Worm (Caenorhabditis elegans) whole organism, L3 larva: ENCODE data around the gene Y51H4A.1.

Experiments used
- R02D3.7 ChIP-seq: fragments of 150-350 bp; optimal IDR thresholded peaks from 2 replicates; lab custom pipeline; 2014; ENCODE audit warnings: missing biosample characterization, missing genetic modification characterization
- ZK546.5 ChIP-seq: sonication (generic microtip); optimal IDR thresholded peaks from 2 replicates; lab custom pipeline; 2017; ENCODE audit warnings: missing biosample characterization, missing genetic modification characterization
- ama-1 ChIP-seq: fragments of 150-350 bp; optimal IDR thresholded peaks from 2 replicates; lab custom pipeline; 2018
- ceh-16 ChIP-seq: sonication (generic microtip); optimal IDR thresholded peaks from 2 replicates; lab custom pipeline; 2017; ENCODE audit warnings: missing biosample characterization, missing genetic modification characterization
- ceh-28 ChIP-seq: fragments of 150-350 bp; optimal IDR thresholded peaks from 2 replicates; lab custom pipeline; 2014; ENCODE audit warnings: missing biosample characterization, missing genetic modification reagents, missing genetic modification characterization
- ceh-82 ChIP-seq: fragments of 150-350 bp; optimal IDR thresholded peaks from 2 replicates; lab custom pipeline; 2014; ENCODE audit warnings: missing biosample characterization, missing genetic modification characterization
- ceh-9 ChIP-seq: sonication (generic microtip); optimal IDR thresholded peaks from 2 replicates; lab custom pipeline; 2018; ENCODE audit warnings: missing biosample characterization, missing genetic modification characterization
- daf-12 ChIP-seq: fragments of 150-350 bp; optimal IDR thresholded peaks from 2 replicates; lab custom pipeline; 2014; ENCODE audit warnings: missing biosample characterization, missing genetic modification reagents, missing genetic modification characterization
- egl-27 ChIP-seq: sonication (generic microtip); optimal IDR thresholded peaks from 4 replicates; lab custom pipeline; 2017; ENCODE audit warnings: missing biosample characterization, missing genetic modification reagents, missing genetic modification characterization
- egl-5 ChIP-seq: fragments of 150-350 bp; optimal IDR thresholded peaks from 2 replicates; lab custom pipeline; 2017; ENCODE audit warnings: missing biosample characterization, missing genetic modification reagents, missing genetic modification characterization, inconsistent platforms
- elt-2 ChIP-seq: sonication (generic microtip); optimal IDR thresholded peaks from 2 replicates; lab custom pipeline; 2016; ENCODE audit warnings: missing genetic modification reagents, mild to moderate bottlenecking, missing genetic modification characterization, missing compliant biosample characterization
- elt-3 ChIP-seq, 3 experiments: fragments of 150-350 bp in 1 of 3; sonication (generic microtip) in 2 of 3; optimal IDR thresholded peaks; 2 replicates in 2 of 3; 4 replicates in 1 of 3; lab custom pipeline; 2014 to 2017; ENCODE audit warnings: missing biosample characterization in 3 of 3, missing genetic modification characterization in 3 of 3
- eor-1 ChIP-seq, 2 experiments: fragments of 150-350 bp; optimal IDR thresholded peaks; 2 replicates each; lab custom pipeline; 2014 to 2018; ENCODE audit warnings: missing biosample characterization in 2 of 2, missing genetic modification characterization in 2 of 2
- fkh-10 ChIP-seq: sonication (generic microtip); optimal IDR thresholded peaks from 2 replicates; lab custom pipeline; 2017; ENCODE audit warnings: missing biosample characterization, missing genetic modification reagents, missing genetic modification characterization
- fkh-2 ChIP-seq: fragments of 150-350 bp; optimal IDR thresholded peaks from 2 replicates; lab custom pipeline; 2014; ENCODE audit warnings: missing biosample characterization, missing genetic modification reagents, missing genetic modification characterization
- fos-1 ChIP-seq: fragments of 150-350 bp; optimal IDR thresholded peaks from 2 replicates; lab custom pipeline; 2014; ENCODE audit warnings: missing biosample characterization, missing genetic modification characterization
- hmg-11 ChIP-seq: sonication (generic microtip); optimal IDR thresholded peaks from 2 replicates; lab custom pipeline; 2016; ENCODE audit warnings: missing genetic modification characterization, missing compliant biosample characterization
- jun-1 ChIP-seq: fragments of 150-350 bp; optimal IDR thresholded peaks from 2 replicates; lab custom pipeline; 2014; ENCODE audit warnings: missing biosample characterization, missing genetic modification reagents, missing genetic modification characterization
- lin-15B ChIP-seq: fragments of 150-350 bp; optimal IDR thresholded peaks from 2 replicates; lab custom pipeline; 2014; ENCODE audit warnings: missing biosample characterization, missing genetic modification characterization
- lin-39 ChIP-seq: fragments of 150-350 bp; optimal IDR thresholded peaks from 2 replicates; lab custom pipeline; 2018; ENCODE audit warnings: missing biosample characterization, missing genetic modification reagents, missing genetic modification characterization
- mdl-1 ChIP-seq: fragments of 150-350 bp; optimal IDR thresholded peaks from 2 replicates; lab custom pipeline; 2014; ENCODE audit warnings: missing biosample characterization, missing genetic modification characterization
- mml-1 ChIP-seq: fragments of 150-350 bp; sonication (generic microtip); optimal IDR thresholded peaks from 3 replicates; lab custom pipeline; 2014; ENCODE audit warnings: missing biosample characterization, missing genetic modification characterization
- nfya-1 ChIP-seq: sonication (generic microtip); optimal IDR thresholded peaks from 2 replicates; lab custom pipeline; 2017; ENCODE audit warnings: missing genetic modification characterization, mild to moderate bottlenecking, missing compliant biosample characterization, antibody characterized with exemption, moderate library complexity; ENCODE audit not compliant: insufficient read depth
- nhr-23 ChIP-seq: fragments of 150-350 bp; optimal IDR thresholded peaks from 2 replicates; lab custom pipeline; 2014; ENCODE audit warnings: missing biosample characterization, missing genetic modification reagents, missing genetic modification characterization
- nhr-237 ChIP-seq: fragments of 150-350 bp; optimal IDR thresholded peaks from 2 replicates; lab custom pipeline; 2014; ENCODE audit warnings: missing biosample characterization, missing genetic modification characterization
- nhr-25 ChIP-seq: sonication (generic microtip); optimal IDR thresholded peaks from 2 replicates; lab custom pipeline; 2017; ENCODE audit warnings: missing biosample characterization, missing genetic modification characterization
- nhr-67 ChIP-seq: fragments of 150-350 bp; optimal IDR thresholded peaks from 2 replicates; lab custom pipeline; 2014; ENCODE audit warnings: missing biosample characterization, missing genetic modification characterization
- nhr-77 ChIP-seq: fragments of 150-350 bp; optimal IDR thresholded peaks from 2 replicates; lab custom pipeline; 2014; ENCODE audit warnings: missing biosample characterization, missing genetic modification characterization
- pha-4 ChIP-seq: fragments of 150-350 bp; optimal IDR thresholded peaks from 2 replicates; lab custom pipeline; 2014; ENCODE audit warnings: missing biosample characterization, missing genetic modification reagents, missing genetic modification characterization
- pqm-1 ChIP-seq: fragments of 150-350 bp; optimal IDR thresholded peaks from 2 replicates; lab custom pipeline; 2017; ENCODE audit warnings: missing biosample characterization, missing genetic modification characterization, inconsistent platforms
- sea-2 ChIP-seq: fragments of 150-350 bp; sonication (generic microtip); optimal IDR thresholded peaks from 4 replicates; lab custom pipeline; 2014; ENCODE audit warnings: missing biosample characterization, missing genetic modification reagents, missing genetic modification characterization
- skn-1 ChIP-seq: fragments of 150-350 bp; optimal IDR thresholded peaks from 2 replicates; lab custom pipeline; 2014; ENCODE audit warnings: missing biosample characterization, missing genetic modification characterization
- tbx-2 ChIP-seq: sonication (generic microtip); optimal IDR thresholded peaks from 2 replicates; lab custom pipeline; 2016; ENCODE audit warnings: mild to moderate bottlenecking, missing genetic modification characterization, missing compliant biosample characterization
- unc-62 ChIP-seq: fragments of 150-350 bp; sonication (generic microtip); optimal IDR thresholded peaks from 4 replicates; lab custom pipeline; 2014; ENCODE audit warnings: missing biosample characterization, missing genetic modification reagents, missing genetic modification characterization
- ztf-4 ChIP-seq: fragments of 150-350 bp; optimal IDR thresholded peaks from 2 replicates; lab custom pipeline; 2014; ENCODE audit warnings: missing biosample characterization, missing genetic modification characterization

The Y51H4A.1 gene

ce11 chrIV:16489958-16490357, 12.9 kb upstream of the Y51H4A.1 start:
- TF ChIP-seq nhr-67: no peak
- TF ChIP-seq mml-1 (tag; lab: Kevin White, UChicago): no peak
- peak; percentile 88 for TF ChIP-seq nhr-25 (tag; lab: Kevin White, UChicago)
- peak; percentile 43 for TF ChIP-seq nfya-1 (tag; lab: Kevin White, UChicago)
- peak; percentile 57 for TF ChIP-seq egl-5
- TF ChIP-seq lin-39 (tag; lab: Kevin White, UChicago): peak; percentile 51
- no peak for TF ChIP-seq R02D3.7 (tag; lab: Kevin White, UChicago)
- TF ChIP-seq nhr-23: peak; percentile 66
- TF ChIP-seq eor-1 (tag; optimal IDR thresholded peaks at IDR 0.05; lab: Kevin White, UChicago): no peak
- peak; percentile 83 for TF ChIP-seq fos-1 (tag; lab: Kevin White, UChicago)
- TF ChIP-seq lin-15B: peak; percentile 1
- no peak for TF ChIP-seq tbx-2
- peak; percentile 63 for TF ChIP-seq pha-4 (tag; lab: Kevin White, UChicago)
- peak; percentile 76 for TF ChIP-seq elt-2
- TF ChIP-seq skn-1 (tag; lab: Kevin White, UChicago): peak; percentile 41
- TF ChIP-seq jun-1 (tag; lab: Kevin White, UChicago): peak; percentile 94
- TF ChIP-seq ztf-4 (tag; lab: Kevin White, UChicago): no peak
- no peak for TF ChIP-seq egl-27 (tag; lab: Kevin White, UChicago)
- TF ChIP-seq ceh-28 (tag; lab: Kevin White, UChicago): peak; percentile 75
- no peak for TF ChIP-seq unc-62
- TF ChIP-seq pqm-1: peak; percentile 70
- peak; percentile 55 for TF ChIP-seq hmg-11 (tag; lab: Kevin White, UChicago)
- TF ChIP-seq ama-1: peak; percentile 71
- no peak for TF ChIP-seq nhr-237 (tag; lab: Kevin White, UChicago)

DNA sequence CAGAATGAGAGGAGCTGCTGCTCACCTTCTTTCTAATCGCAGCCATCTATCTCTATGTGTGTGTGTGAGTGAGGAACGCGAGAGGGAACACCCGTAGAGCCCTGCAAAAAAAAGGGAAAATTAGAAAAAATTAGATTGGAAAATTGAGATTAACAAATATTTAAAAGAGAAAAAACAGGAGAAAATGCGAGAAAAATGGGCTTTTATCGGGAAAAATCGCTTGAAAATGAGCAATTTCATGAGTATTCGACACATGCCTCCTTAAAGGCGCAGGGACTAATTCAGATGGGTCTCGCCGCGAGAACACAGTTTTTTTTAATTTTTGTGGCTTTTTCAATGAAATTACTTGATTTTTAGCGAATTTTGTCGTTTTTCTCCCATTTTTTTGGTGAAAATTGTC, 11.8 kb upstream of the Y51H4A.1 start, which contains the start of gene rho-1:
rho-1 (minus strand) TSS at position 101 of the 400 bp plus-strand sequence.
- TF ChIP-seq nhr-67 (no peak), pqm-1 (no peak), ceh-82 (tag; lab: Kevin White, UChicago) (no peak), elt-3 (tag; optimal IDR thresholded peaks at IDR 0.05; lab: Kevin White, UChicago) (no peak), daf-12 (no peak), tbx-2 (no peak), mdl-1 (tag; lab: Kevin White, UChicago) (no peak), sea-2 (no peak), jun-1 (tag; lab: Kevin White, UChicago) (no peak), fkh-2 (tag; lab: Kevin White, UChicago) (no peak), nhr-77 (tag; lab: Kevin White, UChicago) (no peak), ama-1 (no peak), ceh-16 (tag; lab: Kevin White, UChicago) (no peak), ZK546.5 (no peak), fkh-10 (GFP tag; lab: Kevin White, UChicago) (no peak), ceh-9 (tag; lab: Kevin White, UChicago) (no peak)

- no peak for TF ChIP-seq pha-4 (tag; lab: Kevin White, UChicago)
- peak; percentile 11 for TF ChIP-seq ceh-28 (tag; lab: Kevin White, UChicago)
Measured at ce11 chrIV:16483273-16484204, 6.4 kb upstream of the Y51H4A.1 start.

DNA sequence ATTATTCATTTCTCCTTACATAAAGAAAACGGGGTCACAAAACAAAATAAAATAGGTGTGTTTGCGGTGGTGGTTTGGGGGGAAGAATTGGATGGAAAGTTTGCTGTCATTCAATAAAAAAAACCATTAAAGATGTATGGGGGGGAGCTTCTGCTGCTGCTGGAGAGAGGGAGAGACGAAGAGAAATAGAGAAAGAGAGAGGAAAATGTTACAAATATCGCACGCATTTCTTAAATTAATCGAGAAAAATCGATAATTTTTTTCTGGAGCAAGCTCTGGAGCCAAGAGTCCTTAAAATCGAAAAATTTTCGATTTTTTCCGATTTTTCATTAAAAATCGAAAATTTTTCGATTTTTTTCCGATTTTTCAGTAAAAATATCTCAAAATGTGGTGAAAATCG, 5.7 kb upstream of the Y51H4A.1 start:
- TF ChIP-seq ceh-9 (tag; lab: Kevin White, UChicago) (no peak), ceh-28 (tag; lab: Kevin White, UChicago) (peak; percentile 85), lin-39 (tag; lab: Kevin White, UChicago) (no peak), elt-2 (peak; percentile 20), egl-5 (peak; percentile 88), ama-1 (peak; percentile 58)
